Comparison of ENCODE assay signal across 3 worm cellular contexts in the genomic region with DNA sequence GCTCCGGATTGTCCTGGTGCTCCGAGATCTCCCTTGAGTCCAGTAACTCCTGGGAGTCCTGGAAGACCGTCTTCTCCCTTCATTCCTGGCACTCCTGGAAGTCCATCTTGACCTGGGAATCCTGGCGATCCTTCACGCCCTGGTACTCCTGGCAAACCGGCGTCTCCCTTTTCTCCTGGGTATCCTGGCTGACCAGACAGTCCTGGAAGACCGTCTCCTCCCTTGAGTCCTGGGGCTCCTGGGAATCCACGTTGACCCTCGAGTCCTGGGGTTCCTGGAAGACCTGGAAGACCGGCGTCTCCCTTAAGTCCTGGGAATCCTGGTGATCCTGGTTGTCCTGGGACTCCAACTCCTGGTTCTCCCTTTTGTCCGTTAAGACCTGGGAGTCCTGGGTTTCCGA.
A peak's percentile ranks its signal among the peaks of the same experiment; 100 is the strongest.
TF ChIP-seq lines count a peak whose summit lies in the region.

No protein-coding gene starts in this region.

TF ChIP-seq in whole organism, L4 larva, 104 proteins besides CTCF, POLR2A, EP300 and RAD21:
- TF ChIP-seq fos-1 (tag; optimal IDR thresholded peaks at IDR 0.05; lab: Kevin White, UChicago) = no peak
- TF ChIP-seq set-16 (GFP tag; IDR thresholded peaks at IDR 0.05; lab: Robert Waterston, UW) = peak; percentile 84

TF ChIP-seq in whole organism, early embryonic, 17 proteins besides CTCF, POLR2A, EP300 and RAD21:
- TF ChIP-seq ets-7 (tag; optimal IDR thresholded peaks at IDR 0.05; lab: Kevin White, UChicago) = no peak
- TF ChIP-seq tbx-37 (GFP tag; conservative IDR thresholded peaks at IDR 0.05; lab: Robert Waterston, UW) = no peak
- no peak for TF ChIP-seq B0310.2 (tag; optimal IDR thresholded peaks at IDR 0.05; lab: Kevin White, UChicago)
- TF ChIP-seq sea-1 (GFP tag; conservative IDR thresholded peaks at IDR 0.05; lab: Robert Waterston, UW) = peak; percentile 63
TF ChIP-seq in whole organism, early embryonic: peak in this region for 1.

TF ChIP-seq in whole organism, young adult, 124 proteins besides CTCF, POLR2A, EP300 and RAD21:
- TF ChIP-seq let-526 (GFP tag; IDR thresholded peaks at IDR 0.05; lab: Robert Waterston, UW) (no peak), B0336.3 (GFP tag; IDR thresholded peaks at IDR 0.05; lab: Robert Waterston, UW) (no peak), nfya-1 (tag; optimal IDR thresholded peaks at IDR 0.05; lab: Kevin White, UChicago; ENCODE audit: borderline replicate concordance, insufficient read depth) (no peak), mcd-1 (GFP tag; IDR thresholded peaks at IDR 0.05; lab: Robert Waterston, UW) (0 out of 2 replicates have a peak, but pooled peaks have one; percentile 23), egrh-3 (GFP tag; IDR thresholded peaks at IDR 0.05; lab: Robert Waterston, UW) (peak; percentile 33; the same call in 1 of the 2 replicates), F23B12.7 (tag; optimal IDR thresholded peaks at IDR 0.05; lab: Kevin White, UChicago; ENCODE audit: insufficient read depth) (no peak), ccch-3 (GFP tag; optimal IDR thresholded peaks at IDR 0.05; lab: Kevin White, UChicago) (no peak), zfh-2 (GFP tag; conservative IDR thresholded peaks at IDR 0.05; lab: Robert Waterston, UW) (peak; percentile 59; the same call in 1 of the 2 replicates)
